Fruit fly (Drosophila melanogaster): Measurements from ENCODE around the gene Bre1.
A peak's percentile ranks its signal among the peaks of the same experiment; 100 is the strongest.

Gene Bre1

dm6 chr3L:5789663-5790062 lies 4.3 kb downstream of the Bre1 start (continued):
- no peak for TF ChIP-seq nau (GFP tag; optimal IDR thresholded peaks at IDR 0.05)
- TF ChIP-seq HLH3B (GFP tag; IDR thresholded peaks at IDR 0.05), result no peak
- peak; percentile 5 for TF ChIP-seq CG7556 (GFP tag; optimal IDR thresholded peaks at IDR 0.05)
- TF ChIP-seq CG14441 (GFP tag; IDR thresholded peaks at IDR 0.05), result no peak
- peak; percentile 34; the same call in 1 of the 2 replicates for TF ChIP-seq esg (GFP tag; conservative IDR thresholded peaks at IDR 0.05)
- no peak for TF ChIP-seq CG4328 (GFP tag; optimal IDR thresholded peaks at IDR 0.05)
- TF ChIP-seq CG17359 (tag; optimal IDR thresholded peaks at IDR 0.05), result peak; percentile 41
- TF ChIP-seq B-H1 (GFP tag; IDR thresholded peaks at IDR 0.05), result no peak
- peak; percentile 18 for TF ChIP-seq Dad (GFP tag; optimal IDR thresholded peaks at IDR 0.05)
- peak; percentile 8 for TF ChIP-seq Hsf (GFP tag; optimal IDR thresholded peaks at IDR 0.05)
- TF ChIP-seq CG32767 (GFP tag; IDR thresholded peaks at IDR 0.05), result no peak
- TF ChIP-seq dmrt99B (tag; optimal IDR thresholded peaks at IDR 0.05), result no peak
- TF ChIP-seq lov (optimal IDR thresholded peaks at IDR 0.05), result no peak
- TF ChIP-seq lov (GFP tag; IDR thresholded peaks at IDR 0.05), result no peak
- TF ChIP-seq CG4820 (GFP tag; optimal IDR thresholded peaks at IDR 0.05), result no peak
- peak; percentile 50 for TF ChIP-seq pho (GFP tag; optimal IDR thresholded peaks at IDR 0.05)
- TF ChIP-seq CG34376 (GFP tag; optimal IDR thresholded peaks at IDR 0.05), result no peak
- no peak for TF ChIP-seq Nf-YA (GFP tag; IDR thresholded peaks at IDR 0.05)
- peak; percentile 59 for TF ChIP-seq Dref (GFP tag; IDR thresholded peaks at IDR 0.05)
- peak; percentile 36 for TF ChIP-seq CG14710 (tag; optimal IDR thresholded peaks at IDR 0.05)
- TF ChIP-seq CG17385 (GFP tag; optimal IDR thresholded peaks at IDR 0.05), result no peak
- TF ChIP-seq CG17912 (GFP tag; optimal IDR thresholded peaks at IDR 0.05), result no peak
- no peak for TF ChIP-seq en (GFP tag; optimal IDR thresholded peaks at IDR 0.05)
- peak; percentile 47 for TF ChIP-seq CG12391 (tag; optimal IDR thresholded peaks at IDR 0.05)
- TF ChIP-seq abd-A (tag; optimal IDR thresholded peaks at IDR 0.05), result no peak
- TF ChIP-seq Dip3 (GFP tag; optimal IDR thresholded peaks at IDR 0.05), result peak; percentile 22
- peak; percentile 61 for TF ChIP-seq CG2120 (GFP tag; optimal IDR thresholded peaks at IDR 0.05)
- no peak for TF ChIP-seq chinmo (GFP tag; IDR thresholded peaks at IDR 0.05; ENCODE audit: partially characterized antibody)
- no peak for TF ChIP-seq danr (GFP tag; IDR thresholded peaks at IDR 0.05)
- TF ChIP-seq CG13894 (tag; optimal IDR thresholded peaks at IDR 0.05), result peak; percentile 10
- TF ChIP-seq toy (GFP tag; IDR thresholded peaks at IDR 0.05), result no peak
- TF ChIP-seq peb (GFP tag; IDR thresholded peaks at IDR 0.05), result no peak
- TF ChIP-seq Ets97D (GFP tag; optimal IDR thresholded peaks at IDR 0.05), result peak; percentile 49
- no peak for TF ChIP-seq CG42726 (GFP tag; IDR thresholded peaks at IDR 0.05; ENCODE audit: partially characterized antibody)
- TF ChIP-seq CG6854 (GFP tag; optimal IDR thresholded peaks at IDR 0.05), result no peak
- TF ChIP-seq TFAM (GFP tag; optimal IDR thresholded peaks at IDR 0.05), result no peak
- peak; percentile 47 for TF ChIP-seq CG30403 (GFP tag; optimal IDR thresholded peaks at IDR 0.05)
- TF ChIP-seq Dek (tag; optimal IDR thresholded peaks at IDR 0.05), result no peak
- TF ChIP-seq sr (GFP tag; IDR thresholded peaks at IDR 0.05), result peak; percentile 95
- peak; percentile 91 for TF ChIP-seq kah (GFP tag; optimal IDR thresholded peaks at IDR 0.05)
- no peak for TF ChIP-seq CG2889 (GFP tag; IDR thresholded peaks at IDR 0.05)
- TF ChIP-seq gcm (GFP tag; optimal IDR thresholded peaks at IDR 0.05), result peak; percentile 1
- peak; percentile 66 for TF ChIP-seq lbe (GFP tag; optimal IDR thresholded peaks at IDR 0.05)
- peak; percentile 10 for TF ChIP-seq maf-S (GFP tag; optimal IDR thresholded peaks at IDR 0.05)
- no peak for TF ChIP-seq ro (GFP tag; IDR thresholded peaks at IDR 0.05)
- no peak for TF ChIP-seq Meics (GFP tag; optimal IDR thresholded peaks at IDR 0.05)
- TF ChIP-seq Spps (tag; optimal IDR thresholded peaks at IDR 0.05), result no peak
- TF ChIP-seq sug (tag; optimal IDR thresholded peaks at IDR 0.05), result peak; percentile 46
- peak; percentile 22 to 46 for TF ChIP-seq dpn (GFP tag; optimal IDR thresholded peaks at IDR 0.05)
- TF ChIP-seq chn (GFP tag; optimal IDR thresholded peaks at IDR 0.05), result no peak
- TF ChIP-seq CG31441 (GFP tag; IDR thresholded peaks at IDR 0.05), result no peak; the same call in 1 of the 2 replicates
- peak; percentile 45 for TF ChIP-seq unpg (GFP tag; optimal IDR thresholded peaks at IDR 0.05)

Measured in whole organism, embryonic.